Worm (Caenorhabditis elegans) whole organism, L1 larva: ENCODE results near the gene F15D4.2.

Experiments used
- C04F5.9 ChIP-seq: sonication (generic microtip); optimal IDR thresholded peaks from 2 replicates; lab custom pipeline; 2016; ENCODE audit warnings: missing genetic modification characterization, missing compliant biosample characterization
- C16A3.4 ChIP-seq: fragments of 150-350 bp; optimal IDR thresholded peaks from 2 replicates; lab custom pipeline; 2014; ENCODE audit warnings: missing biosample characterization, missing genetic modification characterization
- C34B4.2 ChIP-seq: sonication (generic microtip); optimal IDR thresholded peaks from 2 replicates; lab custom pipeline; 2017; ENCODE audit warnings: mild to moderate bottlenecking, missing genetic modification characterization, missing compliant biosample characterization
- Y116A8C.19 ChIP-seq: sonication (generic microtip); optimal IDR thresholded peaks from 2 replicates; lab custom pipeline; 2016; ENCODE audit warnings: missing compliant biosample characterization, missing genetic modification characterization, borderline replicate concordance
- aly-2 ChIP-seq: fragments of 150-350 bp; optimal IDR thresholded peaks from 2 replicates; lab custom pipeline; 2014; ENCODE audit warnings: missing biosample characterization, missing genetic modification characterization
- ama-1 ChIP-seq: fragments of 150-350 bp; optimal IDR thresholded peaks from 2 replicates; lab custom pipeline; 2014
- blmp-1 ChIP-seq: fragments of 150-350 bp; optimal IDR thresholded peaks from 2 replicates; lab custom pipeline; 2014; ENCODE audit warnings: missing biosample characterization, missing genetic modification characterization
- ceh-63 ChIP-seq: fragments of 200-800 bp; sonication (Bioruptor generic); optimal IDR thresholded peaks from 2 replicates; lab custom pipeline; 2018; ENCODE audit warnings: mild to moderate bottlenecking, missing genetic modification characterization, missing compliant biosample characterization
- ceh-82 ChIP-seq, 3 experiments: fragments of 150-350 bp in 1 of 3; sonication (generic microtip) in 2 of 3; optimal IDR thresholded peaks; 2 replicates each; lab custom pipeline; 2014 to 2017; ENCODE audit warnings: missing biosample characterization in 3 of 3, missing genetic modification characterization in 3 of 3
- ceh-88 ChIP-seq: fragments of 200-800 bp; sonication (Bioruptor generic); IDR thresholded peaks from 2 replicates; pipeline ENCODE4 v1.3.6; 2022; ENCODE audit warnings: missing genetic modification characterization, missing compliant biosample characterization
- ces-1 ChIP-seq: fragments of 150-350 bp; optimal IDR thresholded peaks from 2 replicates; lab custom pipeline; 2014; ENCODE audit warnings: missing biosample characterization, missing genetic modification reagents, missing genetic modification characterization
- dpl-1 ChIP-seq, 3 experiments: fragments of 150-350 bp in 2 of 3; sonication (generic microtip) in 1 of 3; optimal IDR thresholded peaks; 2 replicates each; lab custom pipeline; 2014 to 2017; ENCODE audit warnings: missing biosample characterization in 3 of 3, missing genetic modification characterization in 3 of 3, missing genetic modification reagents in 3 of 3
- efl-1 ChIP-seq, 4 experiments: fragments of 150-350 bp; optimal IDR thresholded peaks in 3 of 4; peaks in 1 of 4; 1 replicate in 1 of 4; 2 replicates in 3 of 4; lab custom pipeline; 2014; ENCODE audit warnings: missing biosample characterization in 2 of 4, missing genetic modification characterization in 2 of 4, missing genetic modification reagents in 2 of 4
- elt-2 ChIP-seq: sonication (generic microtip); optimal IDR thresholded peaks from 2 replicates; lab custom pipeline; 2016; ENCODE audit warnings: missing genetic modification characterization, mild to moderate bottlenecking, inconsistent platforms, missing compliant biosample characterization, missing genetic modification reagents
- elt-3 ChIP-seq, 6 experiments: fragments of 150-350 bp in 1 of 6; sonication (generic microtip); optimal IDR thresholded peaks; 2 replicates each; lab custom pipeline; 2017 to 2018; ENCODE audit warnings: missing biosample characterization in 6 of 6, missing genetic modification characterization in 6 of 6, inconsistent platforms in 1 of 6
- fkh-10 ChIP-seq: sonication (generic microtip); optimal IDR thresholded peaks from 2 replicates; lab custom pipeline; 2017; ENCODE audit warnings: missing biosample characterization, missing genetic modification reagents, missing genetic modification characterization
- fkh-4 ChIP-seq: sonication (generic microtip); optimal IDR thresholded peaks from 2 replicates; lab custom pipeline; 2016; ENCODE audit warnings: missing compliant biosample characterization, missing genetic modification characterization, borderline replicate concordance
- fkh-8 ChIP-seq: sonication (generic microtip); optimal IDR thresholded peaks from 2 replicates; lab custom pipeline; 2016; ENCODE audit warnings: mild to moderate bottlenecking, missing genetic modification characterization, missing compliant biosample characterization
- fos-1 ChIP-seq: fragments of 150-350 bp; optimal IDR thresholded peaks from 2 replicates; lab custom pipeline; 2014; ENCODE audit warnings: missing biosample characterization, missing genetic modification characterization
- hpl-2 ChIP-seq: fragments of 150-350 bp; optimal IDR thresholded peaks from 2 replicates; lab custom pipeline; 2014; ENCODE audit warnings: missing biosample characterization, missing genetic modification reagents, missing genetic modification characterization
- irx-1 ChIP-seq: sonication (generic microtip); optimal IDR thresholded peaks from 2 replicates; lab custom pipeline; 2016; ENCODE audit warnings: missing genetic modification characterization, missing compliant biosample characterization
- jun-1 ChIP-seq: fragments of 150-350 bp; optimal IDR thresholded peaks from 2 replicates; lab custom pipeline; 2014; ENCODE audit warnings: missing biosample characterization, missing genetic modification reagents, missing genetic modification characterization
- lin-13 ChIP-seq: fragments of 150-350 bp; optimal IDR thresholded peaks from 2 replicates; lab custom pipeline; 2014; ENCODE audit warnings: missing biosample characterization, missing genetic modification reagents, missing genetic modification characterization
- lin-14 ChIP-seq: fragments of 200-800 bp; sonication (Bioruptor generic); optimal IDR thresholded peaks from 2 replicates; lab custom pipeline; 2018; ENCODE audit warnings: mild to moderate bottlenecking, missing genetic modification characterization, moderate library complexity, missing compliant biosample characterization
- lin-35 ChIP-seq, 2 experiments: fragments of 150-350 bp; optimal IDR thresholded peaks; 2 replicates each; lab custom pipeline; 2014; ENCODE audit warnings: missing biosample characterization in 2 of 2, missing genetic modification characterization in 2 of 2, missing genetic modification reagents in 2 of 2
- lin-39 ChIP-seq: fragments of 150-350 bp; optimal IDR thresholded peaks from 2 replicates; lab custom pipeline; 2014; ENCODE audit warnings: missing biosample characterization, missing genetic modification reagents, missing genetic modification characterization
- lir-3 ChIP-seq: sonication (generic microtip); optimal IDR thresholded peaks from 2 replicates; lab custom pipeline; 2016; ENCODE audit warnings: mild to moderate bottlenecking, missing genetic modification characterization, moderate library complexity, missing compliant biosample characterization; ENCODE audit not compliant: poor library complexity
- lsy-2 ChIP-seq, 2 experiments: fragments of 150-350 bp; optimal IDR thresholded peaks; 2 replicates each; lab custom pipeline; 2014; ENCODE audit warnings: missing biosample characterization in 2 of 2, missing genetic modification characterization in 2 of 2
- mdl-1 ChIP-seq, 2 experiments: fragments of 150-350 bp; optimal IDR thresholded peaks; 2 replicates each; lab custom pipeline; 2014 to 2017; ENCODE audit warnings: missing biosample characterization in 2 of 2, missing genetic modification characterization in 2 of 2, inconsistent platforms in 1 of 2
- mef-2 ChIP-seq: fragments of 150-350 bp; optimal IDR thresholded peaks from 2 replicates; lab custom pipeline; 2014; ENCODE audit warnings: missing biosample characterization, missing genetic modification characterization
- nhr-11 ChIP-seq: fragments of 150-350 bp; optimal IDR thresholded peaks from 2 replicates; lab custom pipeline; 2014; ENCODE audit warnings: missing biosample characterization, missing genetic modification characterization
- nhr-12 ChIP-seq: sonication (generic microtip); optimal IDR thresholded peaks from 2 replicates; lab custom pipeline; 2017; ENCODE audit warnings: missing biosample characterization, missing genetic modification characterization
- nhr-19 ChIP-seq: fragments of 200-800 bp; sonication (Bioruptor generic); conservative IDR thresholded peaks from 2 replicates; pipeline ENCODE4 v1.3.6; 2022; ENCODE audit warnings: missing genetic modification characterization, missing compliant biosample characterization
- nhr-237 ChIP-seq: fragments of 150-350 bp; optimal IDR thresholded peaks from 2 replicates; lab custom pipeline; 2014; ENCODE audit warnings: missing biosample characterization, missing genetic modification characterization
- nhr-28 ChIP-seq: fragments of 150-350 bp; optimal IDR thresholded peaks from 2 replicates; lab custom pipeline; 2014; ENCODE audit warnings: missing biosample characterization, missing genetic modification characterization
- nhr-47 ChIP-seq: sonication (generic microtip); optimal IDR thresholded peaks from 2 replicates; lab custom pipeline; 2016; ENCODE audit warnings: mild to moderate bottlenecking, missing genetic modification characterization, moderate library complexity, missing compliant biosample characterization
- nhr-71 ChIP-seq: sonication (generic microtip); optimal IDR thresholded peaks from 2 replicates; lab custom pipeline; 2016; ENCODE audit warnings: mild to moderate bottlenecking, missing genetic modification characterization, moderate library complexity, missing compliant biosample characterization
- nhr-76 ChIP-seq: sonication (generic microtip); optimal IDR thresholded peaks from 2 replicates; lab custom pipeline; 2017; ENCODE audit warnings: missing biosample characterization, missing genetic modification characterization
- nhr-85 ChIP-seq: sonication (generic microtip); peaks from one replicate; lab custom pipeline; 2016; ENCODE audit warnings: missing genetic modification characterization, inconsistent platforms, missing compliant biosample characterization
- pag-3 ChIP-seq: sonication (generic microtip); optimal IDR thresholded peaks from 2 replicates; lab custom pipeline; 2017; ENCODE audit warnings: missing genetic modification characterization, mild to moderate bottlenecking, missing compliant biosample characterization, antibody characterized with exemption, borderline replicate concordance; ENCODE audit not compliant: insufficient read depth
- pax-3 ChIP-seq: fragments of 200-800 bp; sonication (Bioruptor generic); optimal IDR thresholded peaks from 2 replicates; lab custom pipeline; 2018; ENCODE audit warnings: mild to moderate bottlenecking, missing genetic modification characterization, moderate library complexity, missing compliant biosample characterization
- pqm-1 ChIP-seq: sonication (generic microtip); optimal IDR thresholded peaks from 3 replicates; lab custom pipeline; 2017; ENCODE audit warnings: missing biosample characterization, missing genetic modification characterization
- rnt-1 ChIP-seq: sonication (generic microtip); optimal IDR thresholded peaks from 2 replicates; lab custom pipeline; 2016; ENCODE audit warnings: mild to moderate bottlenecking, missing genetic modification characterization, moderate library complexity, missing compliant biosample characterization
- skn-1 ChIP-seq: fragments of 150-350 bp; optimal IDR thresholded peaks from 2 replicates; lab custom pipeline; 2014; ENCODE audit warnings: missing biosample characterization, missing genetic modification characterization
- sox-4 ChIP-seq: sonication (generic microtip); optimal IDR thresholded peaks from 2 replicates; lab custom pipeline; 2016; ENCODE audit warnings: missing genetic modification characterization, missing compliant biosample characterization
- sup-37 ChIP-seq: fragments of 200-800 bp; sonication (Bioruptor generic); optimal IDR thresholded peaks from 2 replicates; lab custom pipeline; 2018; ENCODE audit warnings: mild to moderate bottlenecking, missing genetic modification characterization, missing compliant biosample characterization
- swsn-7 ChIP-seq: sonication (generic microtip); optimal IDR thresholded peaks from 2 replicates; lab custom pipeline; 2016; ENCODE audit warnings: missing genetic modification characterization, missing compliant biosample characterization
- tbx-2 ChIP-seq: sonication (generic microtip); optimal IDR thresholded peaks from 2 replicates; lab custom pipeline; 2016; ENCODE audit warnings: missing genetic modification characterization, missing compliant biosample characterization
- tlp-1 ChIP-seq: fragments of 150-350 bp; optimal IDR thresholded peaks from 2 replicates; lab custom pipeline; 2014; ENCODE audit warnings: missing biosample characterization, missing genetic modification characterization
- unc-130 ChIP-seq: fragments of 150-350 bp; optimal IDR thresholded peaks from 2 replicates; lab custom pipeline; 2017; ENCODE audit warnings: missing biosample characterization, missing genetic modification characterization, inconsistent platforms
- unc-86 ChIP-seq: sonication (generic microtip); optimal IDR thresholded peaks from 2 replicates; lab custom pipeline; 2016; ENCODE audit warnings: missing genetic modification characterization, missing compliant biosample characterization
- vab-15 ChIP-seq: sonication (generic microtip); optimal IDR thresholded peaks from 2 replicates; lab custom pipeline; 2017; ENCODE audit warnings: missing genotype, mild to moderate bottlenecking, missing genetic modification characterization, missing compliant biosample characterization
- xbp-1 ChIP-seq: sonication (generic microtip); optimal IDR thresholded peaks from 2 replicates; lab custom pipeline; 2016; ENCODE audit warnings: missing genetic modification characterization, missing compliant biosample characterization
- zip-4 ChIP-seq: fragments of 200-800 bp; sonication (Bioruptor generic); optimal IDR thresholded peaks from 2 replicates; lab custom pipeline; 2018; ENCODE audit warnings: mild to moderate bottlenecking, missing genetic modification characterization, moderate library complexity, missing compliant biosample characterization

Gene F15D4.2

DNA sequence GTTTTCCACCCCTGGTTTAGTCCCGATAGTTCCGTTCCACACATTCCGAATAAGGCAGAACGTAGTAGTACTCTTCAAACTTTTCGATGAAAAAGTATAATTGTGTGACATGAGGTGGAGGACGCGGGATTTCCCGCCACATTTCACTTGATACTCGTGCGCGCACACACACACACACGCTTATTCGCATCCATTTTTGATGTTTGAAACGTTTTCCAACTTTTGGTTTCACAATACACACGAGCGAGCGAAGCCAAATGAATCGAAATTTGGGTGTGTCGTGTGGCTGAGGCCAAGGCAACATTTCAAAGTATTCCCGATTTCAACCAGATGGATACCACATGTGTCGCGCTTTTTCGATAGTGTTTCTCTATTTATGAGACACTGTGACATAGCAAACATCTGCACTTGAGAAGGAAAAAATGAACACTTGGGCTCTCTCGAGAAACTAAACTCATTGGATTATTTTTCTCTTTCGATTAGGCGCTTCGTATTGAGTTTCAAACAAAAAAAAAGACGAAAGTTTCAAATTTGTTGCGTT lies 22.3 kb upstream of the F15D4.2 start (continued):
- TF ChIP-seq nhr-28 (tag; lab: Kevin White, UChicago) (no peak), unc-86 (tag; lab: Kevin White, UChicago) (no peak), Y116A8C.19 (tag; lab: Kevin White, UChicago) (no peak), nhr-71 (tag; lab: Kevin White, UChicago) (peak; percentile 31), xbp-1 (tag; lab: Kevin White, UChicago) (no peak), ama-1 (no peak), nhr-237 (no peak), dpl-1 (GFP tag; optimal IDR thresholded peaks at IDR 0.05; lab: Kevin White, UChicago) (peak in 1 of 3 experiments; percentile 28), vab-15 (tag; lab: Kevin White, UChicago) (no peak), irx-1 (tag; lab: Kevin White, UChicago) (peak; percentile 2), rnt-1 (no peak), tlp-1 (tag; lab: Kevin White, UChicago) (no peak), lin-39 (no peak), ceh-88 (no peak), skn-1 (tag; lab: Kevin White, UChicago) (no peak), mef-2 (tag; lab: Kevin White, UChicago) (no peak), blmp-1 (tag; lab: Kevin White, UChicago) (peak; percentile 95), fkh-10 (GFP tag; lab: Kevin White, UChicago) (no peak), pag-3 (tag; lab: Kevin White, UChicago) (no peak), unc-130 (no peak), ces-1 (GFP tag; lab: Kevin White, UChicago) (no peak), elt-3 (tag; optimal IDR thresholded peaks at IDR 0.05; lab: Kevin White, UChicago) (no peak), nhr-11 (tag; lab: Kevin White, UChicago) (no peak), C34B4.2 (tag; lab: Kevin White, UChicago) (no peak), jun-1 (tag; lab: Kevin White, UChicago) (no peak), lir-3 (no peak), nhr-76 (tag; lab: Kevin White, UChicago) (no peak), sup-37 (GFP tag; lab: Kevin White, UChicago) (no peak), C04F5.9 (tag; lab: Kevin White, UChicago) (no peak), mdl-1 (tag; optimal IDR thresholded peaks at IDR 0.05; lab: Kevin White, UChicago) (no peak), sox-4 (tag; lab: Kevin White, UChicago) (no peak), ceh-63 (no peak), fkh-4 (peak; percentile 41), efl-1 (optimal IDR thresholded peaks at IDR 0.05; lab: Kevin White, UChicago) (no peak), efl-1 (GFP tag; optimal IDR thresholded peaks at IDR 0.05 in 1 of 2; lab: Kevin White, UChicago) (peak; percentile 3 to 91), nhr-85 (tag; lab: Kevin White, UChicago) (peak; percentile 30), nhr-12 (tag; lab: Kevin White, UChicago) (no peak), zip-4 (no peak), lin-13 (GFP tag; lab: Kevin White, UChicago) (no peak), nhr-19 (no peak), swsn-7 (tag; lab: Kevin White, UChicago) (no peak), lin-35 (GFP tag; optimal IDR thresholded peaks at IDR 0.05; lab: Kevin White, UChicago) (peak in 1 of 2 experiments; percentile 17), elt-2 (tag; lab: Kevin White, UChicago) (no peak), hpl-2 (GFP tag; lab: Kevin White, UChicago) (no peak)

ce11 chrII:13195163-13195562 lies 20.7 kb upstream of the F15D4.2 start, which contains the start of gene lec-1:
Gene lec-1 (plus strand): TSS chrII:13195549.
- TF ChIP-seq hpl-2 (GFP tag; lab: Kevin White, UChicago) (no peak), fos-1 (tag; lab: Kevin White, UChicago) (peak; percentile 46), nhr-47 (peak; percentile 55), lin-14 (peak; percentile 90), aly-2 (tag; lab: Kevin White, UChicago) (peak; percentile 14), pqm-1 (tag; lab: Kevin White, UChicago) (no peak), ceh-82 (tag; optimal IDR thresholded peaks at IDR 0.05; lab: Kevin White, UChicago) (peak in 2 of 3 experiments; percentile 9 to 69), tbx-2 (tag; lab: Kevin White, UChicago) (peak; percentile 48), ceh-88 (no peak), pax-3 (tag; lab: Kevin White, UChicago) (no peak), nhr-237 (no peak), C16A3.4 (peak; percentile 11), lsy-2 (tag; optimal IDR thresholded peaks at IDR 0.05; lab: Kevin White, UChicago) (peak; percentile 16 to 73), xbp-1 (tag; lab: Kevin White, UChicago) (no peak), fkh-10 (GFP tag; lab: Kevin White, UChicago) (peak; percentile 5), fkh-8 (tag; lab: Kevin White, UChicago) (peak; percentile 50)
